Fruit fly (Drosophila melanogaster): Measurements from ENCODE around the gene CG42831.

Gene CG42831

DNA sequence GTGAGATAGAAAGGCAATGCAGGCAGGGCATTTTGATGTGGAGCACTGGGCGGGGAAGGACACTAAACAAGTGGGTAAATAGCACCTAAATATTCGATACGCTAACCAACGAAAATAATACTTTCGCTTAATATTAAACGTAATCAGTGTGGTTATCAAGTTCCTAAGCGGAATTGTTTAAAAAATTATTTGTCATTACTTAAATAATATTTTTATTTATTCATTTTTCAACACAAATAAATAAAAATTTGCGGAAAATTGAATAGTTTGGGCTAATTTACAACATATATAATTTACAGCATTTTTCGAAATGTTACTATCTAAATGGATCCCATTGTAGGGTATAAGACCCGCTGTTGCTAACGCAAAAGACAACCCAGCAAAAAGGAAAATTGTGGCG, 1.7 kb upstream of the CG42831 start (continued):
- TF ChIP-seq CG7368 (GFP tag; optimal IDR thresholded peaks at IDR 0.05): no peak
- TF ChIP-seq Blimp-1 (GFP tag; optimal IDR thresholded peaks at IDR 0.05): no peak
- TF ChIP-seq lz (GFP tag; optimal IDR thresholded peaks at IDR 0.05): no peak
- no peak for TF ChIP-seq Hr39 (GFP tag; optimal IDR thresholded peaks at IDR 0.05)
- TF ChIP-seq Eip78C (GFP tag): peak; percentile 50

DNA sequence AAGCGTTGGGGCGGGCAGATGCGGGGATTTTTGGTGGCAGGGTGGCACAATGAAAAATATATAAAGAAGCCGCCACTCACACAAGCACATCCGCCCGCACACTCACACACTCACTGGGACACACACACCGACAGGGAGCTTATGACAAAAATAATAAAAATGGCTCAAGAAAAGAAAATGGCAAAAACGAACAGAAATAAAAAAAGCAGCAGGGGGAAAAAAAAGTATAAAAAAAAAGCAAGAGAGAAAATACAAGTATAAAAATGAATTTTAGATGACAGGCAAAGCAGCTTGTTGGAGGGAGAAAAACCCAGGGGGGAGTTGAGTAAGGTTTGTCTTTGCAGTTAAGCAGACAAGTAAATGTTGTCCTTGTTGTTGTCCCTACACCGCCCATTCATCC, 708 bp upstream of the CG42831 start:
- no peak for TF ChIP-seq achi (GFP tag; optimal IDR thresholded peaks at IDR 0.05)
- TF ChIP-seq Sox102F (GFP tag; optimal IDR thresholded peaks at IDR 0.05): no peak
- TF ChIP-seq CG11762 (GFP tag; optimal IDR thresholded peaks at IDR 0.05; ENCODE audit: insufficient read depth): no peak
- peak in 1 of 2 experiments; percentile 39 for TF ChIP-seq salr (GFP tag; optimal IDR thresholded peaks at IDR 0.05)
- no peak for TF ChIP-seq CG11294 (GFP tag; IDR thresholded peaks at IDR 0.05)
- no peak for TF ChIP-seq CG31627 (GFP tag; optimal IDR thresholded peaks at IDR 0.05)
- peak; percentile 47 to 66 for TF ChIP-seq ss (GFP tag; optimal IDR thresholded peaks at IDR 0.05)
- no peak for TF ChIP-seq CG34406 (GFP tag; optimal IDR thresholded peaks at IDR 0.05)
- no peak for TF ChIP-seq fd85E (GFP tag; optimal IDR thresholded peaks at IDR 0.05)
- no peak for TF ChIP-seq Met (GFP tag; optimal IDR thresholded peaks at IDR 0.05)
- no peak for TF ChIP-seq Smox (GFP tag; optimal IDR thresholded peaks at IDR 0.05)
- TF ChIP-seq dac (GFP tag; optimal IDR thresholded peaks at IDR 0.05): no peak
- peak; percentile 22 for TF ChIP-seq CG16779 (tag; optimal IDR thresholded peaks at IDR 0.05)
- TF ChIP-seq Eip93F (GFP tag; optimal IDR thresholded peaks at IDR 0.05): no peak
- peak; percentile 38 for TF ChIP-seq Eip78C (GFP tag)
- TF ChIP-seq eg (GFP tag; IDR thresholded peaks at IDR 0.05): peak; percentile 87
- peak; percentile 15 for TF ChIP-seq Ets96B (tag; optimal IDR thresholded peaks at IDR 0.05)
- no peak for TF ChIP-seq svp (GFP tag)
- TF ChIP-seq cyc (GFP tag; optimal IDR thresholded peaks at IDR 0.05): no peak
- TF ChIP-seq CG15336 (GFP tag; IDR thresholded peaks at IDR 0.05): peak; percentile 41; the same call in 1 of the 2 replicates
- no peak for TF ChIP-seq Ets21C (GFP tag; optimal IDR thresholded peaks at IDR 0.05)
- no peak for TF ChIP-seq Eip75B (GFP tag; optimal IDR thresholded peaks at IDR 0.05)
- TF ChIP-seq Gug (GFP tag; IDR thresholded peaks at IDR 0.05): no peak
- TF ChIP-seq CG10631 (GFP tag; optimal IDR thresholded peaks at IDR 0.05): no peak
- no peak for TF ChIP-seq CG8319 (GFP tag; optimal IDR thresholded peaks at IDR 0.05)
- no peak for TF ChIP-seq Sox14 (GFP tag; optimal IDR thresholded peaks at IDR 0.05)
- peak; percentile 36 for TF ChIP-seq CG3032 (tag; optimal IDR thresholded peaks at IDR 0.05)
- TF ChIP-seq Lpt (GFP tag; optimal IDR thresholded peaks at IDR 0.05): no peak
- peak; percentile 56 for TF ChIP-seq CG6276 (GFP tag; optimal IDR thresholded peaks at IDR 0.05)
- TF ChIP-seq CG3919 (GFP tag; optimal IDR thresholded peaks at IDR 0.05): no peak
- no peak for TF ChIP-seq vri (GFP tag; optimal IDR thresholded peaks at IDR 0.05)
- TF ChIP-seq CG7368 (GFP tag; optimal IDR thresholded peaks at IDR 0.05): no peak
- TF ChIP-seq Hr38 (GFP tag; optimal IDR thresholded peaks at IDR 0.05): no peak
- no peak for TF ChIP-seq CG6792 (GFP tag; optimal IDR thresholded peaks at IDR 0.05)
- no peak for TF ChIP-seq OdsH (GFP tag; optimal IDR thresholded peaks at IDR 0.05)
- TF ChIP-seq esn (GFP tag; optimal IDR thresholded peaks at IDR 0.05): no peak
- TF ChIP-seq pdm3 (GFP tag; optimal IDR thresholded peaks at IDR 0.05): no peak
- no peak for TF ChIP-seq Blimp-1 (GFP tag; optimal IDR thresholded peaks at IDR 0.05)
- TF ChIP-seq CG32006 (GFP tag; optimal IDR thresholded peaks at IDR 0.05): peak; percentile 20
- no peak for TF ChIP-seq Hr4 (GFP tag; optimal IDR thresholded peaks at IDR 0.05)
- no peak for TF ChIP-seq acj6 (GFP tag; optimal IDR thresholded peaks at IDR 0.05)
- TF ChIP-seq topi (GFP tag; optimal IDR thresholded peaks at IDR 0.05): no peak
- no peak for TF ChIP-seq CG8632 (GFP tag; optimal IDR thresholded peaks at IDR 0.05)
- peak; percentile 37 for TF ChIP-seq CG6808 (GFP tag; optimal IDR thresholded peaks at IDR 0.05)
- TF ChIP-seq CG6854 (GFP tag; optimal IDR thresholded peaks at IDR 0.05): no peak
- no peak for TF ChIP-seq lz (GFP tag; optimal IDR thresholded peaks at IDR 0.05)
- TF ChIP-seq Sox15 (GFP tag; optimal IDR thresholded peaks at IDR 0.05): no peak
- peak; percentile 41 for TF ChIP-seq spab (GFP tag; optimal IDR thresholded peaks at IDR 0.05)
- no peak for TF ChIP-seq CG10669 (GFP tag; optimal IDR thresholded peaks at IDR 0.05)
- peak; percentile 57; the same call in 2 of the 3 replicates for TF ChIP-seq CG6163 (GFP tag; IDR thresholded peaks at IDR 0.05)

Measured in whole organism, prepupa.